Worm (Caenorhabditis elegans) whole organism, L1 larva: ENCODE measurements around the gene gpa-8.

ENCODE experiments used
- C04F5.9 ChIP-seq: sonication (generic microtip); optimal IDR thresholded peaks from 2 replicates; lab custom pipeline; 2016; ENCODE audit warnings: missing genetic modification characterization, missing compliant biosample characterization
- Y116A8C.19 ChIP-seq: sonication (generic microtip); optimal IDR thresholded peaks from 2 replicates; lab custom pipeline; 2016; ENCODE audit warnings: missing compliant biosample characterization, missing genetic modification characterization, borderline replicate concordance
- aha-1 ChIP-seq: fragments of 150-350 bp; optimal IDR thresholded peaks from 2 replicates; lab custom pipeline; 2014; ENCODE audit warnings: missing biosample characterization, missing genetic modification characterization
- ama-1 ChIP-seq: fragments of 150-350 bp; optimal IDR thresholded peaks from 2 replicates; lab custom pipeline; 2014
- blmp-1 ChIP-seq: fragments of 150-350 bp; optimal IDR thresholded peaks from 2 replicates; lab custom pipeline; 2014; ENCODE audit warnings: missing biosample characterization, missing genetic modification characterization
- ceh-8 ChIP-seq: fragments of 200-800 bp; sonication (Bioruptor generic); optimal IDR thresholded peaks from 2 replicates; lab custom pipeline; 2018; ENCODE audit warnings: mild to moderate bottlenecking, missing genetic modification characterization, moderate library complexity, missing compliant biosample characterization
- ces-1 ChIP-seq: fragments of 150-350 bp; optimal IDR thresholded peaks from 2 replicates; lab custom pipeline; 2014; ENCODE audit warnings: missing biosample characterization, missing genetic modification reagents, missing genetic modification characterization
- dpl-1 ChIP-seq, 3 experiments: fragments of 150-350 bp in 2 of 3; sonication (generic microtip) in 1 of 3; optimal IDR thresholded peaks; 2 replicates each; lab custom pipeline; 2014 to 2017; ENCODE audit warnings: missing biosample characterization in 3 of 3, missing genetic modification characterization in 3 of 3, missing genetic modification reagents in 3 of 3
- efl-1 ChIP-seq, 4 experiments: fragments of 150-350 bp; optimal IDR thresholded peaks in 3 of 4; peaks in 1 of 4; 1 replicate in 1 of 4; 2 replicates in 3 of 4; lab custom pipeline; 2014; ENCODE audit warnings: missing biosample characterization in 2 of 4, missing genetic modification characterization in 2 of 4, missing genetic modification reagents in 2 of 4
- efl-3 ChIP-seq: fragments of 200-800 bp; sonication (Bioruptor generic); optimal IDR thresholded peaks from 2 replicates; lab custom pipeline; 2018; ENCODE audit warnings: mild to moderate bottlenecking, missing genetic modification characterization, missing compliant biosample characterization
- egl-13 ChIP-seq: sonication (generic microtip); optimal IDR thresholded peaks from 2 replicates; lab custom pipeline; 2016; ENCODE audit warnings: missing genotype, missing genetic modification reagents, missing genetic modification characterization, missing compliant biosample characterization
- elt-2 ChIP-seq: sonication (generic microtip); optimal IDR thresholded peaks from 2 replicates; lab custom pipeline; 2016; ENCODE audit warnings: missing genetic modification characterization, mild to moderate bottlenecking, inconsistent platforms, missing compliant biosample characterization, missing genetic modification reagents
- elt-3 ChIP-seq, 6 experiments: fragments of 150-350 bp in 1 of 6; sonication (generic microtip); optimal IDR thresholded peaks; 2 replicates each; lab custom pipeline; 2017 to 2018; ENCODE audit warnings: missing biosample characterization in 6 of 6, missing genetic modification characterization in 6 of 6, inconsistent platforms in 1 of 6
- fkh-8 ChIP-seq: sonication (generic microtip); optimal IDR thresholded peaks from 2 replicates; lab custom pipeline; 2016; ENCODE audit warnings: mild to moderate bottlenecking, missing genetic modification characterization, missing compliant biosample characterization
- fos-1 ChIP-seq: fragments of 150-350 bp; optimal IDR thresholded peaks from 2 replicates; lab custom pipeline; 2014; ENCODE audit warnings: missing biosample characterization, missing genetic modification characterization
- grh-1 ChIP-seq: fragments of 200-800 bp; sonication (Bioruptor generic); IDR thresholded peaks from 2 replicates; pipeline ENCODE4 v1.3.6; 2022; ENCODE audit warnings: missing genetic modification reagents, missing genetic modification characterization, missing compliant biosample characterization
- hlh-17 ChIP-seq: fragments of 200-800 bp; sonication (Bioruptor generic); optimal IDR thresholded peaks from 2 replicates; lab custom pipeline; 2018; ENCODE audit warnings: missing genetic modification characterization, mild to moderate bottlenecking, missing compliant biosample characterization, moderate library complexity, borderline replicate concordance
- irx-1 ChIP-seq: sonication (generic microtip); optimal IDR thresholded peaks from 2 replicates; lab custom pipeline; 2016; ENCODE audit warnings: missing genetic modification characterization, missing compliant biosample characterization
- jun-1 ChIP-seq: fragments of 150-350 bp; optimal IDR thresholded peaks from 2 replicates; lab custom pipeline; 2014; ENCODE audit warnings: missing biosample characterization, missing genetic modification reagents, missing genetic modification characterization
- lin-13 ChIP-seq: fragments of 150-350 bp; optimal IDR thresholded peaks from 2 replicates; lab custom pipeline; 2014; ENCODE audit warnings: missing biosample characterization, missing genetic modification reagents, missing genetic modification characterization
- lin-15B ChIP-seq: fragments of 150-350 bp; sonication (generic microtip); optimal IDR thresholded peaks from 3 replicates; lab custom pipeline; 2014; ENCODE audit warnings: missing biosample characterization, missing genetic modification characterization
- lin-35 ChIP-seq, 2 experiments: fragments of 150-350 bp; optimal IDR thresholded peaks; 2 replicates each; lab custom pipeline; 2014; ENCODE audit warnings: missing biosample characterization in 2 of 2, missing genetic modification characterization in 2 of 2, missing genetic modification reagents in 2 of 2
- lin-39 ChIP-seq: fragments of 150-350 bp; optimal IDR thresholded peaks from 2 replicates; lab custom pipeline; 2014; ENCODE audit warnings: missing biosample characterization, missing genetic modification reagents, missing genetic modification characterization
- lir-3 ChIP-seq: sonication (generic microtip); optimal IDR thresholded peaks from 2 replicates; lab custom pipeline; 2016; ENCODE audit warnings: mild to moderate bottlenecking, missing genetic modification characterization, moderate library complexity, missing compliant biosample characterization; ENCODE audit not compliant: poor library complexity
- lsy-2 ChIP-seq, 2 experiments: fragments of 150-350 bp; optimal IDR thresholded peaks; 2 replicates each; lab custom pipeline; 2014; ENCODE audit warnings: missing biosample characterization in 2 of 2, missing genetic modification characterization in 2 of 2
- mab-9 ChIP-seq: fragments of 200-800 bp; sonication (Bioruptor generic); IDR thresholded peaks from 2 replicates; pipeline ENCODE4 v1.3.6; 2022; ENCODE audit warnings: missing genetic modification reagents, missing genetic modification characterization, missing compliant biosample characterization
- mef-2 ChIP-seq: fragments of 150-350 bp; optimal IDR thresholded peaks from 2 replicates; lab custom pipeline; 2014; ENCODE audit warnings: missing biosample characterization, missing genetic modification characterization
- mep-1 ChIP-seq: fragments of 150-350 bp; optimal IDR thresholded peaks from 2 replicates; lab custom pipeline; 2014; ENCODE audit warnings: missing biosample characterization, missing genetic modification characterization
- nhr-19 ChIP-seq: fragments of 200-800 bp; sonication (Bioruptor generic); conservative IDR thresholded peaks from 2 replicates; pipeline ENCODE4 v1.3.6; 2022; ENCODE audit warnings: missing genetic modification characterization, missing compliant biosample characterization
- nhr-20 ChIP-seq: sonication (generic microtip); optimal IDR thresholded peaks from 2 replicates; lab custom pipeline; 2016; ENCODE audit warnings: mild to moderate bottlenecking, missing genetic modification characterization, missing compliant biosample characterization
- nhr-237 ChIP-seq: fragments of 150-350 bp; optimal IDR thresholded peaks from 2 replicates; lab custom pipeline; 2014; ENCODE audit warnings: missing biosample characterization, missing genetic modification characterization
- nhr-28 ChIP-seq: fragments of 150-350 bp; optimal IDR thresholded peaks from 2 replicates; lab custom pipeline; 2014; ENCODE audit warnings: missing biosample characterization, missing genetic modification characterization
- nhr-71 ChIP-seq: sonication (generic microtip); optimal IDR thresholded peaks from 2 replicates; lab custom pipeline; 2016; ENCODE audit warnings: mild to moderate bottlenecking, missing genetic modification characterization, moderate library complexity, missing compliant biosample characterization
- nhr-77 ChIP-seq: fragments of 150-350 bp; optimal IDR thresholded peaks from 2 replicates; lab custom pipeline; 2014; ENCODE audit warnings: missing biosample characterization, missing genetic modification characterization
- nhr-84 ChIP-seq: sonication (generic microtip); optimal IDR thresholded peaks from 2 replicates; lab custom pipeline; 2017; ENCODE audit warnings: missing biosample characterization, missing genetic modification characterization
- pag-3 ChIP-seq: sonication (generic microtip); optimal IDR thresholded peaks from 2 replicates; lab custom pipeline; 2017; ENCODE audit warnings: missing genetic modification characterization, mild to moderate bottlenecking, missing compliant biosample characterization, antibody characterized with exemption, borderline replicate concordance; ENCODE audit not compliant: insufficient read depth
- pax-3 ChIP-seq: fragments of 200-800 bp; sonication (Bioruptor generic); optimal IDR thresholded peaks from 2 replicates; lab custom pipeline; 2018; ENCODE audit warnings: mild to moderate bottlenecking, missing genetic modification characterization, moderate library complexity, missing compliant biosample characterization
- pqm-1 ChIP-seq: sonication (generic microtip); optimal IDR thresholded peaks from 3 replicates; lab custom pipeline; 2017; ENCODE audit warnings: missing biosample characterization, missing genetic modification characterization
- rnt-1 ChIP-seq: sonication (generic microtip); optimal IDR thresholded peaks from 2 replicates; lab custom pipeline; 2016; ENCODE audit warnings: mild to moderate bottlenecking, missing genetic modification characterization, moderate library complexity, missing compliant biosample characterization
- snu-23 ChIP-seq: sonication (generic microtip); optimal IDR thresholded peaks from 2 replicates; lab custom pipeline; 2016; ENCODE audit warnings: missing genetic modification characterization, missing compliant biosample characterization
- sox-4 ChIP-seq: sonication (generic microtip); optimal IDR thresholded peaks from 2 replicates; lab custom pipeline; 2016; ENCODE audit warnings: missing genetic modification characterization, missing compliant biosample characterization
- sup-37 ChIP-seq: fragments of 200-800 bp; sonication (Bioruptor generic); optimal IDR thresholded peaks from 2 replicates; lab custom pipeline; 2018; ENCODE audit warnings: mild to moderate bottlenecking, missing genetic modification characterization, missing compliant biosample characterization
- swsn-7 ChIP-seq: sonication (generic microtip); optimal IDR thresholded peaks from 2 replicates; lab custom pipeline; 2016; ENCODE audit warnings: missing genetic modification characterization, missing compliant biosample characterization
- tbx-2 ChIP-seq: sonication (generic microtip); optimal IDR thresholded peaks from 2 replicates; lab custom pipeline; 2016; ENCODE audit warnings: missing genetic modification characterization, missing compliant biosample characterization
- tlp-1 ChIP-seq: fragments of 150-350 bp; optimal IDR thresholded peaks from 2 replicates; lab custom pipeline; 2014; ENCODE audit warnings: missing biosample characterization, missing genetic modification characterization
- unc-86 ChIP-seq: sonication (generic microtip); optimal IDR thresholded peaks from 2 replicates; lab custom pipeline; 2016; ENCODE audit warnings: missing genetic modification characterization, missing compliant biosample characterization
- vab-15 ChIP-seq: sonication (generic microtip); optimal IDR thresholded peaks from 2 replicates; lab custom pipeline; 2017; ENCODE audit warnings: missing genotype, mild to moderate bottlenecking, missing genetic modification characterization, missing compliant biosample characterization
- zag-1 ChIP-seq: fragments of 150-350 bp; optimal IDR thresholded peaks from 2 replicates; lab custom pipeline; 2014; ENCODE audit warnings: missing biosample characterization, missing genetic modification characterization

gpa-8 gene

ce11 chrV:12635218-12635617 is 5.1 kb downstream of the gpa-8 start (continued):
- TF ChIP-seq nhr-28 (no peak), sup-37 (GFP tag; lab: Kevin White, UChicago) (no peak), aha-1 (tag; lab: Kevin White, UChicago) (no peak), C04F5.9 (no peak), nhr-19 (peak; percentile 79), nhr-20 (peak; percentile 96), lin-39 (no peak), vab-15 (tag; lab: Kevin White, UChicago) (no peak), ama-1 (lab: Kevin White, UChicago) (no peak), lin-35 (GFP tag; optimal IDR thresholded peaks at IDR 0.05; lab: Kevin White, UChicago) (peak; percentile 7 to 84), mep-1 (tag; lab: Kevin White, UChicago) (peak; percentile 81), sox-4 (tag; lab: Kevin White, UChicago) (no peak), fkh-8 (tag; lab: Kevin White, UChicago) (no peak), pag-3 (tag; lab: Kevin White, UChicago) (no peak), nhr-71 (peak; percentile 91), hlh-17 (GFP tag; lab: Kevin White, UChicago) (no peak), elt-2 (tag; lab: Kevin White, UChicago) (peak; percentile 66), mef-2 (tag; lab: Kevin White, UChicago) (no peak), unc-86 (tag; lab: Kevin White, UChicago) (no peak), jun-1 (tag; lab: Kevin White, UChicago) (peak; percentile 13), efl-1 (optimal IDR thresholded peaks at IDR 0.05; lab: Kevin White, UChicago) (peak in 1 of 2 experiments; percentile 35), efl-1 (GFP tag; optimal IDR thresholded peaks at IDR 0.05 in 1 of 2; lab: Kevin White, UChicago) (peak; percentile 20 to 92), zag-1 (tag; lab: Kevin White, UChicago) (no peak), pqm-1 (tag; lab: Kevin White, UChicago) (no peak), nhr-237 (tag; lab: Kevin White, UChicago) (no peak), nhr-77 (no peak), snu-23 (GFP tag; lab: Kevin White, UChicago) (no peak), tbx-2 (tag; lab: Kevin White, UChicago) (peak; percentile 65), Y116A8C.19 (tag; lab: Kevin White, UChicago) (no peak), elt-3 (tag; optimal IDR thresholded peaks at IDR 0.05; lab: Kevin White, UChicago) (peak in 2 of 6 experiments; percentile 93 to 99), ceh-8 (GFP tag; lab: Kevin White, UChicago) (no peak), irx-1 (tag; lab: Kevin White, UChicago) (peak; percentile 57), grh-1 (peak; percentile 87), blmp-1 (tag; lab: Kevin White, UChicago) (peak; percentile 70), swsn-7 (tag; lab: Kevin White, UChicago) (peak; percentile 20), lir-3 (tag; lab: Kevin White, UChicago) (peak; percentile 70), nhr-84 (tag; lab: Kevin White, UChicago) (no peak), fos-1 (tag; lab: Kevin White, UChicago) (no peak), egl-13 (tag; lab: Kevin White, UChicago) (no peak), mab-9 (GFP tag; lab: Robert Waterston, UW) (no peak), ces-1 (no peak), efl-3 (no peak)

- no peak for TF ChIP-seq dpl-1 (GFP tag; optimal IDR thresholded peaks at IDR 0.05; lab: Kevin White, UChicago)
- no peak for TF ChIP-seq lin-15B (tag; lab: Kevin White, UChicago)
- no peak for TF ChIP-seq pax-3 (tag; lab: Kevin White, UChicago)
- TF ChIP-seq nhr-19, result peak; percentile 49
- no peak for TF ChIP-seq aha-1 (tag; lab: Kevin White, UChicago)
- TF ChIP-seq lsy-2 (tag; optimal IDR thresholded peaks at IDR 0.05; lab: Kevin White, UChicago), result no peak
- no peak for TF ChIP-seq efl-1 (optimal IDR thresholded peaks at IDR 0.05; lab: Kevin White, UChicago)
- peak in 1 of 2 experiments; percentile 80 for TF ChIP-seq efl-1 (GFP tag; optimal IDR thresholded peaks at IDR 0.05 in 1 of 2; lab: Kevin White, UChicago)
- TF ChIP-seq rnt-1, result peak; percentile 20
- no peak for TF ChIP-seq blmp-1 (tag; lab: Kevin White, UChicago)
- no peak for TF ChIP-seq lin-13
- no peak for TF ChIP-seq tlp-1 (tag; lab: Kevin White, UChicago)
- no peak for TF ChIP-seq nhr-77
Observed at ce11 chrV:12634746-12635145, 5.5 kb downstream of the gpa-8 start.
